Fruit fly (Drosophila melanogaster) whole organism, embryonic: Measurements from ENCODE around the gene CG43638.
A peak's percentile ranks its signal among the peaks of the same experiment; 100 is the strongest.

ENCODE experiments used
- Ada2b ChIP-seq: fragments of 200-800 bp; sonication (Bioruptor generic); IDR thresholded peaks from 2 replicates; pipeline ENCODE4 v1.3.6; 2022; ENCODE audit warnings: missing biosample characterization, missing genetic modification characterization
- CG14860 ChIP-seq: fragments of 200-800 bp; sonication (Bioruptor generic); IDR thresholded peaks from 3 replicates; pipeline ENCODE4 v1.3.6; 2022; ENCODE audit warnings: missing biosample characterization, missing genetic modification characterization; ENCODE audit not compliant: partially characterized antibody
- CG15696 ChIP-seq: fragments of 200-800 bp; sonication (Bioruptor generic); optimal IDR thresholded peaks from 2 replicates; lab custom pipeline; 2019; ENCODE audit warnings: missing biosample characterization, mild to moderate bottlenecking, missing genetic modification characterization, moderate library complexity
- CG1603 ChIP-seq: fragments of 200-800 bp; sonication (Bioruptor generic); optimal IDR thresholded peaks from 2 replicates; lab custom pipeline; 2019; ENCODE audit warnings: missing biosample characterization, mild to moderate bottlenecking, missing genetic modification characterization, moderate library complexity
- CG16779 ChIP-seq: fragments of 200-800 bp; sonication (Bioruptor generic); IDR thresholded peaks from 2 replicates; pipeline ENCODE4 v1.3.6; 2022; ENCODE audit warnings: missing biosample characterization, missing genetic modification characterization
- CG33213 ChIP-seq: fragments of 200-800 bp; sonication (Bioruptor generic); optimal IDR thresholded peaks from 3 replicates; lab custom pipeline; 2016; ENCODE audit warnings: missing biosample characterization, missing genetic modification characterization
- CG34422 ChIP-seq: fragments of 200-800 bp; sonication (Bioruptor generic); IDR thresholded peaks from 3 replicates; pipeline ENCODE4 v1.3.6; 2022; ENCODE audit warnings: missing biosample characterization, missing genetic modification characterization
- CG3995 ChIP-seq: fragments of 200-800 bp; sonication (Bioruptor generic); optimal IDR thresholded peaks from 3 replicates; lab custom pipeline; 2016; ENCODE audit warnings: missing biosample characterization, missing genetic modification characterization
- CG4328 ChIP-seq: fragments of 200-800 bp; sonication (Bioruptor generic); optimal IDR thresholded peaks from 3 replicates; lab custom pipeline; 2017; ENCODE audit warnings: missing biosample characterization, missing genetic modification reagents, missing genetic modification characterization
- CG4404 ChIP-seq: fragments of 200-800 bp; sonication (Bioruptor generic); IDR thresholded peaks from 2 replicates; pipeline ENCODE4 v1.3.6; 2022; ENCODE audit warnings: missing biosample characterization, missing genetic modification characterization
- CG8290 ChIP-seq, 3 experiments: fragments of 200-800 bp; sonication (Bioruptor generic); optimal IDR thresholded peaks; 2 replicates each; lab custom pipeline; 2016 to 2019; ENCODE audit warnings: missing biosample characterization in 3 of 3, missing genetic modification characterization in 3 of 3, mild to moderate bottlenecking in 2 of 3, moderate library complexity in 1 of 3
- CG8924 ChIP-seq: fragments of 200-800 bp; optimal IDR thresholded peaks from 3 replicates; lab custom pipeline; 2019; ENCODE audit warnings: missing biosample characterization, mild to moderate bottlenecking, missing genetic modification characterization, moderate library complexity
- CG9727 ChIP-seq: fragments of 200-800 bp; sonication (Bioruptor generic); optimal IDR thresholded peaks from 3 replicates; lab custom pipeline; 2017; ENCODE audit warnings: missing biosample characterization, mild to moderate bottlenecking, missing genetic modification characterization
- Drgx ChIP-seq: fragments of 200-800 bp; sonication (Bioruptor generic); IDR thresholded peaks from 2 replicates; pipeline ENCODE4 v1.3.6; 2022; ENCODE audit warnings: missing biosample characterization, missing genetic modification characterization
- ERR ChIP-seq: fragments of 200-800 bp; sonication (Bioruptor generic); optimal IDR thresholded peaks from 2 replicates; lab custom pipeline; 2016; ENCODE audit warnings: missing biosample characterization, missing genetic modification characterization
- H2.0 ChIP-seq: fragments of 200-800 bp; sonication (Bioruptor generic); IDR thresholded peaks from 2 replicates; pipeline ENCODE4 v1.3.6; 2022; ENCODE audit warnings: missing biosample characterization, missing genetic modification characterization
- Hr51 ChIP-seq, 2 experiments: fragments of 200-800 bp; sonication (Bioruptor generic); optimal IDR thresholded peaks; 2 replicates in 1 of 2; 3 replicates in 1 of 2; lab custom pipeline; 2016 to 2018; ENCODE audit warnings: missing biosample characterization in 2 of 2, missing genetic modification characterization in 2 of 2, mild to moderate bottlenecking in 1 of 2, moderate library complexity in 1 of 2
- MBD-R2 ChIP-seq: fragments of 200-800 bp; sonication (Bioruptor generic); IDR thresholded peaks from 2 replicates; pipeline ENCODE4 v1.3.6; 2022; ENCODE audit warnings: missing biosample characterization, missing genetic modification characterization
- NC2α ChIP-seq: fragments of 200-800 bp; sonication (Bioruptor generic); optimal IDR thresholded peaks from 2 replicates; lab custom pipeline; 2016; ENCODE audit warnings: missing biosample characterization, missing genetic modification characterization
- Optix ChIP-seq: fragments of 200-800 bp; sonication (Bioruptor generic); IDR thresholded peaks from 3 replicates; pipeline ENCODE4 v1.3.6; 2022; ENCODE audit warnings: missing biosample characterization, missing genetic modification characterization
- PHDP ChIP-seq: fragments of 200-800 bp; sonication (Bioruptor generic); optimal IDR thresholded peaks from 3 replicates; lab custom pipeline; 2018; ENCODE audit warnings: missing biosample characterization, mild to moderate bottlenecking, missing genetic modification characterization, moderate library complexity
- Poxn ChIP-seq: fragments of 200-800 bp; sonication (Bioruptor generic); IDR thresholded peaks from 2 replicates; pipeline ENCODE4 v1.3.6; 2022; ENCODE audit warnings: missing biosample characterization, missing genetic modification characterization
- Ptx1 ChIP-seq: fragments of 200-800 bp; sonication (Bioruptor generic); IDR thresholded peaks from 2 replicates; pipeline ENCODE4 v1.3.6; 2022; ENCODE audit warnings: missing biosample characterization, missing genetic modification characterization
- Vsx1 ChIP-seq: fragments of 200-800 bp; sonication (Bioruptor generic); optimal IDR thresholded peaks from 2 replicates; lab custom pipeline; 2017; ENCODE audit warnings: missing biosample characterization, mild to moderate bottlenecking, missing genetic modification characterization, missing genetic modification reagents
- bab2 ChIP-seq: fragments of 200-800 bp; sonication (Bioruptor generic); optimal IDR thresholded peaks from 2 replicates; lab custom pipeline; 2016; ENCODE audit warnings: missing biosample characterization, missing genetic modification characterization
- br ChIP-seq: fragments of >200 bp; optimal IDR thresholded peaks from 2 replicates; lab custom pipeline; 2017
- ci ChIP-seq: fragments of 200-800 bp; sonication (Bioruptor generic); IDR thresholded peaks from 3 replicates; pipeline ENCODE4 v1.3.6; 2022; ENCODE audit warnings: missing biosample characterization, missing genetic modification characterization
- crol ChIP-seq: fragments of 200-800 bp; sonication (Bioruptor generic); IDR thresholded peaks from 2 replicates; pipeline ENCODE4 v1.3.6; 2022; ENCODE audit warnings: missing biosample characterization, missing genetic modification characterization
- dmrt11E ChIP-seq: fragments of 200-800 bp; sonication (Bioruptor generic); optimal IDR thresholded peaks from 3 replicates; lab custom pipeline; 2018; ENCODE audit warnings: missing biosample characterization, mild to moderate bottlenecking, missing genetic modification characterization, moderate library complexity
- dmrt99B ChIP-seq: fragments of 200-800 bp; sonication (Bioruptor generic); optimal IDR thresholded peaks from 2 replicates; lab custom pipeline; 2018; ENCODE audit warnings: missing biosample characterization, mild to moderate bottlenecking, missing genetic modification characterization, moderate library complexity
- dpn ChIP-seq, 2 experiments: fragments of 200-800 bp; sonication (Bioruptor generic); optimal IDR thresholded peaks; 3 replicates each; lab custom pipeline; 2016; ENCODE audit warnings: missing biosample characterization in 2 of 2, missing genetic modification characterization in 2 of 2
- dysf ChIP-seq: fragments of 200-800 bp; sonication (Bioruptor generic); IDR thresholded peaks from 3 replicates; pipeline ENCODE4 v1.3.6; 2022; ENCODE audit warnings: missing biosample characterization, missing genetic modification characterization
- gce ChIP-seq: fragments of 200-800 bp; sonication (Bioruptor generic); IDR thresholded peaks from 3 replicates; pipeline ENCODE4 v1.3.6; 2022; ENCODE audit warnings: missing biosample characterization, missing genetic modification characterization
- gem ChIP-seq: fragments of 200-800 bp; sonication (Bioruptor generic); optimal IDR thresholded peaks from 2 replicates; lab custom pipeline; 2019; ENCODE audit warnings: missing biosample characterization, mild to moderate bottlenecking, missing genetic modification characterization, moderate library complexity
- hkb ChIP-seq, 2 experiments: fragments of 200-800 bp in 1 of 2; fragments of >200 bp in 1 of 2; sonication (Bioruptor generic) in 1 of 2; IDR thresholded peaks in 1 of 2; optimal IDR thresholded peaks in 1 of 2; 2 replicates each; pipeline versions ENCODE4 v1.3.6 to Lab custom; 2017 to 2022; ENCODE audit warnings: missing biosample characterization in 1 of 2, missing genetic modification characterization in 1 of 2
- ind ChIP-seq: fragments of 200-800 bp; sonication (Bioruptor generic); optimal IDR thresholded peaks from 3 replicates; lab custom pipeline; 2016; ENCODE audit warnings: missing biosample characterization, missing genetic modification characterization
- jigr1 ChIP-seq: fragments of 200-800 bp; sonication (Bioruptor generic); IDR thresholded peaks from 3 replicates; pipeline ENCODE4 v1.3.6; 2022; ENCODE audit warnings: missing biosample characterization, missing genetic modification characterization
- pfk ChIP-seq: fragments of 200-800 bp; sonication (Bioruptor generic); optimal IDR thresholded peaks from 2 replicates; lab custom pipeline; 2018; ENCODE audit warnings: missing biosample characterization, mild to moderate bottlenecking, missing genetic modification characterization, moderate library complexity
- phol ChIP-seq: fragments of 200-800 bp; sonication (Bioruptor generic); optimal IDR thresholded peaks from 3 replicates; lab custom pipeline; 2018; ENCODE audit warnings: missing biosample characterization, mild to moderate bottlenecking, missing genetic modification characterization, moderate library complexity
- pita ChIP-seq: fragments of 200-800 bp; sonication (Bioruptor generic); optimal IDR thresholded peaks from 2 replicates; lab custom pipeline; 2017; ENCODE audit warnings: missing biosample characterization, mild to moderate bottlenecking, missing genetic modification characterization
- prd ChIP-seq, 3 experiments: fragments of >200 bp in 2 of 3; fragments of 200-800 bp in 1 of 3; sonication (Bioruptor generic) in 1 of 3; optimal IDR thresholded peaks in 2 of 3; IDR thresholded peaks in 1 of 3; 2 replicates in 2 of 3; 3 replicates in 1 of 3; pipeline versions ENCODE4 v1.3.6 to Lab custom; 2017 to 2022; ENCODE audit warnings: missing biosample characterization in 1 of 3, missing genetic modification characterization in 1 of 3
- sisA ChIP-seq: fragments of 200-800 bp; sonication (Bioruptor generic); IDR thresholded peaks from 2 replicates; pipeline ENCODE4 v1.3.6; 2022; ENCODE audit warnings: missing biosample characterization, missing genetic modification characterization
- sob ChIP-seq: fragments of 200-800 bp; sonication (Bioruptor generic); IDR thresholded peaks from 2 replicates; pipeline ENCODE4 v1.3.6; 2022; ENCODE audit warnings: missing biosample characterization, missing genetic modification characterization
- stc ChIP-seq: fragments of 200-800 bp; sonication (Bioruptor generic); IDR thresholded peaks from 2 replicates; pipeline ENCODE4 v1.3.6; 2022; ENCODE audit warnings: missing biosample characterization, missing genetic modification characterization
- zfh1 ChIP-seq: fragments of 200-800 bp; sonication (Bioruptor generic); IDR thresholded peaks from 3 replicates; pipeline ENCODE4 v1.3.6; 2022; ENCODE audit warnings: missing biosample characterization, missing genetic modification characterization

The CG43638 gene

DNA sequence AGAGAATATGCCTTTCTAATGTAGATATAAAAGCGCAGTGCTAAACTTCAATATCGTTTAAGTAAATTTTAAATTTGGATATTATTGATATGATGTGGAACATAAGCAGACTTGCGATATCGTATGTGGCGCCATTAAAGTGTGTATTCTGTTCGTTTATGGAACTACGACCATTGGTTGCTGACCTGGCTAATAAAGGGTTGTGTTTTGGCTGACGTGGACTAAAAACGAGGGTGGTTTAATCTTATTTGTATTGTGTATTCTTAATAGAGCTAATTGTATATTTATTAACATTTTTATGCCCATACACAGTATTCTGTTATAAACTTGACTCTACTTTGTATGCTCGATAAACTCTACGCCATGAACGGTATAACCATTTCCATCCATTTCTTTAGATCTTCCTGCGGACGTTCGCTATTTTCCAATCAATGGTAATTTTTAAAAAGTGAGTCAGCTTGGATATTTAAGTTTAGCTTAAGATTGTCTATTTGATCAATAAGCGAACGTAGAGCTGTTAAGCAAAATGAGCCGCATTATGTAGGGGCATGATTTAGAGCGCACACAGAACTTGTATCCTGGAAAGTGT, 22.4 kb downstream of the CG43638 start (continued):
- TF ChIP-seq Vsx1 (GFP tag; lab: Kevin White, UChicago) (peak; percentile 1), br (no peak), pita (GFP tag; lab: Kevin White, UChicago) (peak; percentile 63), jigr1 (GFP tag; lab: Robert Waterston, UW) (no peak), pfk (no peak), CG16779 (GFP tag; lab: Robert Waterston, UW) (no peak), H2.0 (no peak), MBD-R2 (GFP tag; lab: Robert Waterston, UW) (peak; percentile 20; the same call in 1 of the 2 replicates), NC2α (GFP tag; lab: Kevin White, UChicago) (no peak), ci (GFP tag; lab: Robert Waterston, UW) (peak; percentile 33)

DNA sequence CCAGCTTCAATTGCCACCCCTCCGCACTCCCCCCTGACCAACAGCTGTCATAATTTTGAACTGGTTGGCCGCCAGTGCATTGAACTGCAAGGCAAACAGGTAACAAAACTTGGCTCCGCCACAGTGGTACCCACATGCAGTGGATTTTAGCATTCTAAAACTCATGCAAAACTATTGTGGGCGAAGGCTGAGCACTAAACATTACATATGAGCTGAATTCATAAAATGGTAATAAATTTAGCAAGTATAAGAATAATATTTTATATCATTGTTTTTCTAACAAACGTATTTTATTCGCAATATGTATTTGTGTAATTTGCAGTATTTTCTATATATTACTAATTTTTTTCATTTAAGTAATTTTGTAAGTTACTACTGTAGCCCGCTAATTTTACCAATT, 28.0 kb downstream of the CG43638 start:
- TF ChIP-seq Drgx (GFP tag; lab: Robert Waterston, UW) (peak; percentile 82), phol (tag; lab: Kevin White, UChicago) (no peak), CG9727 (GFP tag; lab: Kevin White, UChicago) (no peak), PHDP (tag; lab: Kevin White, UChicago) (no peak), CG8290 (GFP tag; optimal IDR thresholded peaks at IDR 0.05; lab: Kevin White, UChicago) (no peak), CG8290 (tag; optimal IDR thresholded peaks at IDR 0.05; lab: Kevin White, UChicago) (no peak), CG3995 (no peak), crol (peak; percentile 32; the same call in 1 of the 2 replicates)

DNA sequence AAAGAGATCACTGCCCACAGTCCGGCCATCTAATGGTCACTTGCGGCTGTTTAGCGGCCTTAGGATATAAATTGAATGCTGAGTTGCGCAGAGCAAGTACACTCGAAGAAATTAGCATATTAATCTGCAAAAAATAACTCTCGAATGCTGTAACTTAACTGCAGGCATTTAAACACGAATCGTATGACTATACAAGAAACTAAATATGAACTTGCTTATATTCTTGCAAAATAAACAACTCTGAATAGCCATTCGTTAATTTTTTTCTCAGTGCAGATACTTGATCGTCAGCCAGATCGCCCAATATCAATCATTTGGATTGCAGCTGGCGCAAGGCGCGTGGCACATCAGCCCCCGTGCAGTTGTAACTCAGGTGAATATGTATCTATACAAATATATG, 28.7 kb downstream of the CG43638 start:
- no peak for TF ChIP-seq prd (optimal IDR thresholded peaks at IDR 0.05; lab: Kevin White, UChicago)
- peak; percentile 46; the same call in 2 of the 3 replicates for TF ChIP-seq prd (GFP tag; IDR thresholded peaks at IDR 0.05; lab: Robert Waterston, UW)
- no peak for TF ChIP-seq CG4328 (GFP tag; lab: Kevin White, UChicago)
- 0 out of 2 replicates have a peak, but pooled peaks have one; percentile 6 for TF ChIP-seq CG4404
- no peak for TF ChIP-seq Poxn (GFP tag; lab: Robert Waterston, UW)
- 0 out of 3 replicates have a peak, but pooled peaks have one; percentile 35 for TF ChIP-seq CG34422 (GFP tag; lab: Robert Waterston, UW)
- no peak for TF ChIP-seq jigr1 (GFP tag; lab: Robert Waterston, UW)
- peak; percentile 48; the same call in 1 of the 3 replicates for TF ChIP-seq zfh1
- no peak for TF ChIP-seq dpn (GFP tag; optimal IDR thresholded peaks at IDR 0.05; lab: Kevin White, UChicago)
- TF ChIP-seq CG8924: no peak
- TF ChIP-seq Ada2b: peak; percentile 13; the same call in 1 of the 2 replicates
- TF ChIP-seq dmrt99B (tag; lab: Kevin White, UChicago): peak; percentile 6
- TF ChIP-seq hkb (optimal IDR thresholded peaks at IDR 0.05; lab: Kevin White, UChicago): no peak
- TF ChIP-seq hkb (GFP tag; IDR thresholded peaks at IDR 0.05; lab: Robert Waterston, UW): 0 out of 2 replicates have a peak, but pooled peaks have one; percentile 25
- TF ChIP-seq bab2 (GFP tag; lab: Kevin White, UChicago): no peak
- TF ChIP-seq dysf (GFP tag; lab: Robert Waterston, UW): 0 out of 3 replicates have a peak, but pooled peaks have one; percentile 16
- 0 out of 3 replicates have a peak, but pooled peaks have one; percentile 33 for TF ChIP-seq Optix (GFP tag; lab: Robert Waterston, UW)
- no peak for TF ChIP-seq CG15696
- peak; percentile 36 for TF ChIP-seq gem (tag; lab: Kevin White, UChicago)
- TF ChIP-seq dmrt11E (tag; lab: Kevin White, UChicago): peak; percentile 26
- TF ChIP-seq CG33213: no peak
- no peak for TF ChIP-seq CG14860 (GFP tag; lab: Robert Waterston, UW)
- TF ChIP-seq Drgx (GFP tag; lab: Robert Waterston, UW): peak; percentile 81
- TF ChIP-seq Hr51 (GFP tag; optimal IDR thresholded peaks at IDR 0.05; lab: Kevin White, UChicago): peak in 1 of 2 experiments; percentile 31
- TF ChIP-seq sob: no peak
- no peak for TF ChIP-seq gce
- TF ChIP-seq CG1603 (tag; lab: Kevin White, UChicago): peak; percentile 10
- TF ChIP-seq stc (GFP tag; lab: Robert Waterston, UW): 0 out of 2 replicates have a peak, but pooled peaks have one; percentile 16
- TF ChIP-seq sisA: peak; percentile 22; the same call in 1 of the 2 replicates
- no peak for TF ChIP-seq ERR
- TF ChIP-seq ind: peak; percentile 4
- TF ChIP-seq Vsx1 (GFP tag; lab: Kevin White, UChicago): no peak
- TF ChIP-seq Ptx1: peak; percentile 25; the same call in 1 of the 2 replicates
